Worm (Caenorhabditis elegans) whole organism, dauer: ENCODE results near the gene M04D8.5.

Source experiments
- unc-62 ChIP-seq: sonication (generic microtip); optimal IDR thresholded peaks from 2 replicates; lab custom pipeline; 2017; ENCODE audit warnings: missing biosample characterization, missing genetic modification reagents, missing genetic modification characterization

M04D8.5 gene

ce11 chrIII:9988352-9988751, 44.8 kb downstream of the M04D8.5 start, which contains the start of gene C05B5.1:
Gene C05B5.1 (minus strand): TSS chrIII:9988452.
- no peak for TF ChIP-seq unc-62

DNA sequence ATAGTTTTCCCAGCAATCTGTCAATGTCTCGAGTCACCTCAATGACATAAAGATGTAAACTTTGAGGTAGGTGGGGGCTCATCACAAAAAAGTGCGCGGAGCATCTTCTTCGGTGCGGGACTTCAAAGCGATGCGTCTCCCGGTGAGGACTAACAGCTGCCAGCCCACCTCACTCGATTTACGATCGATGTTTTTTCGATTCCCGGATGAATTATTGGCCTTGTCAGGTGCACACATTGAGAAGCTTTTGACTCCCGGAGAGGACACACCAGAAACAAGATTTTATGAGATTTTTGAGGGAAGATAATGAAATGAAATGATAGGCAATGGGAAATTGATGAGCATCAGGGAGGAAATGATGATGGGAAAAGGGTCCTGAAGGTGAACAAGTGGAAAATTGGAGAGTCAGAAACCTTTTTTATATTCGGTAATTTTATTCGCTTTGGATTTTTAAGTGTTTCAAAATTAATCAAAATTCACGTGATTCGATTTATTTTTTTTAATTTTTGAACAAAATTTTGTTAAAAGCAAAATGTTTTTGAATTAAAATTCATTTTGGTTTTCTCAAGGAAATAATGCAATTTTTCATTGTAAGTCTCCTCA, 46.2 kb downstream of the M04D8.5 start, which contains the start of gene C05B5.12:
Gene C05B5.12, plus strand, starts transcription at position 553 of the 603 bp plus-strand sequence.
- TF ChIP-seq unc-62 = no peak

- no peak for TF ChIP-seq unc-62
These were observed 47.6 kb downstream of the M04D8.5 start for ce11 chrIII:9985542-9985941.

DNA sequence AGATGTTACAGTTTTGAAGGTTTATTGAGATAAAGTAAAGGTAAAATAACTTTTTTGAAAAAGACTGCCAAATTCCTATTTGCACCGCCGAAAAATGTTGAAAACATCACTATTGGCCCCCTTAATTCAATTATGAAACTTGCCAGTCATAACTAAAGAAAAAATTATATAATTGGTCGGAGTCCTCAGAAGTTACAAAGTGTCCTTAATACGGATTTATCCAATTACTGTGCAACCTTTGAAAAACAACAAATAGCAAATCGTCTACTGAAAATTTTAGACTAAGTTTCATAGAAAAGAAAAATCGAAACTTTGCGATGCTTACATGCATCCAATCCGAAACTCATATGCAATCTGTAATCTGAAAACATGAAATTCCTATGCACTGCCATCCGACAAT, 48.5 kb downstream of the M04D8.5 start:
- TF ChIP-seq unc-62 = no peak
